Worm (Caenorhabditis elegans) whole organism, L4 larva: ENCODE data around the gene ZK892.4.
A peak's percentile ranks its signal among the peaks of the same experiment; 100 is the strongest.
"Not testable (repeated sequence)": the region's sequence is repeated elsewhere in the genome, so short reads cannot be mapped to it uniquely, and the experiment has no call there.

Source experiments
- D1046.2 ChIP-seq: fragments of 200-800 bp; sonication (Bioruptor generic); IDR thresholded peaks from 2 replicates; pipeline ENCODE4 v1.3.6; 2022; ENCODE audit warnings: missing genetic modification characterization, missing compliant biosample characterization
- F37D6.2 ChIP-seq: sonication (generic microtip); optimal IDR thresholded peaks from 2 replicates; lab custom pipeline; 2016; ENCODE audit warnings: mild to moderate bottlenecking, missing genetic modification characterization, missing compliant biosample characterization
- T20F7.1 ChIP-seq: fragments of 200-800 bp; sonication (Bioruptor generic); optimal IDR thresholded peaks from 2 replicates; lab custom pipeline; 2018; ENCODE audit warnings: mild to moderate bottlenecking, missing genetic modification characterization, missing compliant biosample characterization
- T26A8.4 ChIP-seq: fragments of 200-800 bp; sonication (Bioruptor generic); IDR thresholded peaks from 2 replicates; pipeline ENCODE4 v1.3.6; 2022; ENCODE audit warnings: missing genetic modification characterization, missing compliant biosample characterization
- Y48G9A.11 ChIP-seq: fragments of 200-800 bp; sonication (Bioruptor generic); IDR thresholded peaks from 2 replicates; pipeline ENCODE4 v1.3.6; 2022; ENCODE audit warnings: missing genetic modification reagents, missing genetic modification characterization, missing compliant biosample characterization
- Y75B8A.6 ChIP-seq: fragments of 200-800 bp; sonication (Bioruptor generic); IDR thresholded peaks from 2 replicates; pipeline ENCODE4 v1.3.6; 2022; ENCODE audit warnings: missing genetic modification reagents, missing genetic modification characterization, missing compliant biosample characterization
- arid-1 ChIP-seq: fragments of 200-800 bp; sonication (Bioruptor generic); conservative IDR thresholded peaks from 2 replicates; pipeline ENCODE4 v1.3.6; 2022; ENCODE audit warnings: missing genetic modification reagents, missing genetic modification characterization, missing compliant biosample characterization
- ceh-20 ChIP-seq: fragments of 200-800 bp; sonication (Bioruptor generic); IDR thresholded peaks from 2 replicates; pipeline ENCODE4 v1.3.6; 2022; ENCODE audit warnings: missing genetic modification reagents, missing genetic modification characterization, missing compliant biosample characterization
- ceh-44 ChIP-seq: fragments of 200-800 bp; sonication (Bioruptor generic); IDR thresholded peaks from 2 replicates; pipeline ENCODE4 v1.3.6; 2022; ENCODE audit warnings: missing genetic modification reagents, missing genetic modification characterization, missing compliant biosample characterization
- daf-16 ChIP-seq, 3 experiments: sonication (generic microtip); optimal IDR thresholded peaks; 2 replicates each; lab custom pipeline; 2016 to 2017; ENCODE audit warnings: missing genetic modification characterization in 3 of 3, missing genetic modification reagents in 3 of 3, mild to moderate bottlenecking in 2 of 3, missing compliant biosample characterization in 2 of 3, missing biosample characterization in 1 of 3, moderate library complexity in 1 of 3
- daf-19 ChIP-seq: fragments of 200-800 bp; sonication (Bioruptor generic); conservative IDR thresholded peaks from 2 replicates; pipeline ENCODE4 v1.3.6; 2022; ENCODE audit warnings: missing genetic modification characterization, missing compliant biosample characterization
- dpl-1 ChIP-seq: fragments of 150-350 bp; optimal IDR thresholded peaks from 2 replicates; lab custom pipeline; 2014; ENCODE audit warnings: missing biosample characterization, missing genetic modification reagents, missing genetic modification characterization
- egl-43 ChIP-seq: fragments of 200-800 bp; sonication (Bioruptor generic); IDR thresholded peaks from 2 replicates; pipeline ENCODE4 v1.3.6; 2022; ENCODE audit warnings: missing genetic modification reagents, missing genetic modification characterization, missing compliant biosample characterization
- hif-1 ChIP-seq, 2 experiments: sonication (generic microtip); optimal IDR thresholded peaks; 2 replicates each; lab custom pipeline; 2016 to 2017; ENCODE audit warnings: missing compliant biosample characterization in 2 of 2, missing genetic modification characterization in 2 of 2, missing genetic modification reagents in 2 of 2, missing genotype in 2 of 2, mild to moderate bottlenecking in 1 of 2
- hlh-11 ChIP-seq: fragments of 200-800 bp; sonication (Bioruptor generic); optimal IDR thresholded peaks from 2 replicates; lab custom pipeline; 2018; ENCODE audit warnings: mild to moderate bottlenecking, missing genetic modification characterization, missing compliant biosample characterization
- hlh-30 ChIP-seq: sonication (generic microtip); optimal IDR thresholded peaks from 2 replicates; lab custom pipeline; 2017; ENCODE audit warnings: antibody characterized with exemption, mild to moderate bottlenecking, missing genetic modification characterization, missing compliant biosample characterization; ENCODE audit not compliant: insufficient read depth
- hmg-1.1 ChIP-seq: fragments of 200-800 bp; sonication (Bioruptor generic); IDR thresholded peaks from 2 replicates; pipeline ENCODE4 v1.3.6; 2022; ENCODE audit warnings: missing genetic modification reagents, missing genetic modification characterization, missing compliant biosample characterization
- lim-7 ChIP-seq: fragments of 200-800 bp; sonication (Bioruptor generic); IDR thresholded peaks from 2 replicates; pipeline ENCODE4 v1.3.6; 2022; ENCODE audit warnings: missing genetic modification characterization, missing compliant biosample characterization
- lin-1 ChIP-seq: fragments of 200-800 bp; sonication (Bioruptor generic); IDR thresholded peaks from 2 replicates; pipeline ENCODE4 v1.3.6; 2022; ENCODE audit warnings: missing genetic modification reagents, missing genetic modification characterization, missing compliant biosample characterization
- lin-15B ChIP-seq: fragments of 150-350 bp; sonication (generic microtip); optimal IDR thresholded peaks from 3 replicates; lab custom pipeline; 2014; ENCODE audit warnings: missing biosample characterization, missing genetic modification characterization
- lin-29 ChIP-seq: fragments of 200-800 bp; sonication (Bioruptor generic); IDR thresholded peaks from 2 replicates; pipeline ENCODE4 v1.3.6; 2022; ENCODE audit warnings: missing genetic modification reagents, missing genetic modification characterization, missing compliant biosample characterization
- lin-38 ChIP-seq: fragments of 200-800 bp; sonication (Bioruptor generic); IDR thresholded peaks from 2 replicates; pipeline ENCODE4 v1.3.6; 2022; ENCODE audit warnings: missing genetic modification reagents, missing genetic modification characterization, missing compliant biosample characterization
- lsy-2 ChIP-seq, 2 experiments: fragments of 150-350 bp in 1 of 2; sonication (generic microtip) in 1 of 2; optimal IDR thresholded peaks; 2 replicates each; lab custom pipeline; 2014 to 2017; ENCODE audit warnings: missing biosample characterization in 2 of 2, missing genetic modification characterization in 2 of 2
- madf-5 ChIP-seq, 2 experiments: fragments of 200-800 bp; sonication (Bioruptor generic); IDR thresholded peaks; 2 replicates each; pipeline ENCODE4 v1.3.6; 2022; ENCODE audit warnings: missing compliant biosample characterization in 2 of 2, missing genetic modification characterization in 2 of 2
- madf-9 ChIP-seq: fragments of 200-800 bp; sonication (Bioruptor generic); conservative IDR thresholded peaks from 2 replicates; pipeline ENCODE4 v1.3.6; 2022; ENCODE audit warnings: missing genetic modification reagents, missing genetic modification characterization, missing compliant biosample characterization
- mdl-1 ChIP-seq, 2 experiments: fragments of 150-350 bp in 1 of 2; sonication (generic microtip) in 1 of 2; optimal IDR thresholded peaks; 2 replicates each; lab custom pipeline; 2014 to 2017; ENCODE audit warnings: missing biosample characterization in 2 of 2, missing genetic modification characterization in 2 of 2
- mdt-29 ChIP-seq: fragments of 200-800 bp; sonication (Bioruptor generic); IDR thresholded peaks from 2 replicates; pipeline ENCODE4 v1.3.6; 2022; ENCODE audit warnings: missing genetic modification reagents, missing genetic modification characterization, missing compliant biosample characterization
- mep-1 ChIP-seq: fragments of 150-350 bp; sonication (generic microtip); optimal IDR thresholded peaks from 3 replicates; lab custom pipeline; 2014; ENCODE audit warnings: missing biosample characterization, missing genetic modification characterization
- mes-2 ChIP-seq: sonication (generic microtip); optimal IDR thresholded peaks from 2 replicates; lab custom pipeline; 2016; ENCODE audit warnings: missing genotype, mild to moderate bottlenecking, missing genetic modification characterization, missing compliant biosample characterization; ENCODE audit not compliant: poor library complexity, severe bottlenecking
- nhr-102 ChIP-seq: sonication (generic microtip); optimal IDR thresholded peaks from 2 replicates; lab custom pipeline; 2016; ENCODE audit warnings: mild to moderate bottlenecking, missing genetic modification characterization, moderate library complexity, missing compliant biosample characterization
- nhr-11 ChIP-seq: fragments of 150-350 bp; optimal IDR thresholded peaks from 2 replicates; lab custom pipeline; 2014; ENCODE audit warnings: missing biosample characterization, missing genetic modification characterization
- nhr-28 ChIP-seq: fragments of 150-350 bp; optimal IDR thresholded peaks from 2 replicates; lab custom pipeline; 2014; ENCODE audit warnings: missing biosample characterization, missing genetic modification characterization
- nhr-41 ChIP-seq: fragments of 200-800 bp; sonication (Bioruptor generic); IDR thresholded peaks from 2 replicates; pipeline ENCODE4 v1.3.6; 2022; ENCODE audit warnings: missing genetic modification reagents, missing genetic modification characterization, missing compliant biosample characterization
- nhr-42 ChIP-seq: fragments of 200-800 bp; sonication (Bioruptor generic); IDR thresholded peaks from 2 replicates; pipeline ENCODE4 v1.3.6; 2022; ENCODE audit warnings: missing genetic modification characterization, missing compliant biosample characterization
- nhr-48 ChIP-seq: sonication (generic microtip); optimal IDR thresholded peaks from 2 replicates; lab custom pipeline; 2016; ENCODE audit warnings: mild to moderate bottlenecking, missing genetic modification characterization, missing compliant biosample characterization
- nhr-6 ChIP-seq: fragments of 150-350 bp; optimal IDR thresholded peaks from 2 replicates; lab custom pipeline; 2014; ENCODE audit warnings: missing biosample characterization, missing genetic modification characterization
- nhr-77 ChIP-seq: fragments of 150-350 bp; optimal IDR thresholded peaks from 2 replicates; lab custom pipeline; 2014; ENCODE audit warnings: missing biosample characterization, missing genetic modification characterization
- pha-4 ChIP-seq, 2 experiments: fragments of 150-350 bp in 1 of 2; fragments of 200-800 bp in 1 of 2; sonication (Bioruptor generic) in 1 of 2; IDR thresholded peaks in 1 of 2; optimal IDR thresholded peaks in 1 of 2; 2 replicates each; pipeline versions ENCODE4 v1.3.6 to Lab custom; 2014 to 2022; ENCODE audit warnings: missing genetic modification characterization in 2 of 2, missing genetic modification reagents in 2 of 2, missing biosample characterization in 1 of 2, missing compliant biosample characterization in 1 of 2
- php-3 ChIP-seq: fragments of 200-800 bp; sonication (Bioruptor generic); IDR thresholded peaks from 2 replicates; pipeline ENCODE4 v1.3.6; 2022; ENCODE audit warnings: missing genetic modification reagents, missing genetic modification characterization, missing compliant biosample characterization
- saeg-2 ChIP-seq: fragments of 200-800 bp; sonication (Bioruptor generic); IDR thresholded peaks from 2 replicates; pipeline ENCODE4 v1.3.6; 2022; ENCODE audit warnings: missing genetic modification reagents, missing genetic modification characterization, missing compliant biosample characterization
- set-16 ChIP-seq: fragments of 200-800 bp; sonication (Bioruptor generic); IDR thresholded peaks from 2 replicates; pipeline ENCODE4 v1.3.6; 2022; ENCODE audit warnings: missing genetic modification reagents, missing genetic modification characterization, missing compliant biosample characterization
- snpc-1.2 ChIP-seq: fragments of 200-800 bp; sonication (Bioruptor generic); IDR thresholded peaks from 2 replicates; pipeline ENCODE4 v1.3.6; 2022; ENCODE audit warnings: missing genetic modification reagents, missing genetic modification characterization, missing compliant biosample characterization
- tag-97 ChIP-seq: fragments of 200-800 bp; sonication (Bioruptor generic); IDR thresholded peaks from 2 replicates; pipeline ENCODE4 v1.3.6; 2022; ENCODE audit warnings: missing genetic modification characterization, missing compliant biosample characterization
- tra-1 ChIP-seq: fragments of 200-800 bp; sonication (Bioruptor generic); IDR thresholded peaks from 2 replicates; pipeline ENCODE4 v1.3.6; 2022; ENCODE audit warnings: missing genetic modification reagents, missing genetic modification characterization, missing compliant biosample characterization
- vab-7 ChIP-seq: fragments of 200-800 bp; sonication (Bioruptor generic); IDR thresholded peaks from 2 replicates; pipeline ENCODE4 v1.3.6; 2022; ENCODE audit warnings: missing genetic modification reagents, missing genetic modification characterization, missing compliant biosample characterization
- zip-11 ChIP-seq: fragments of 200-800 bp; sonication (Bioruptor generic); IDR thresholded peaks from 2 replicates; pipeline ENCODE4 v1.3.6; 2022; ENCODE audit warnings: missing genetic modification characterization, missing compliant biosample characterization

The ZK892.4 gene

ce11 chrII:10033163-10033871, 27.0 kb downstream of the ZK892.4 start, which contains the start of gene mtcu-2 (continued):
- peak; percentile 57 for TF ChIP-seq lin-15B (tag; lab: Kevin White, UChicago)
- peak; percentile 79 for TF ChIP-seq nhr-102
- TF ChIP-seq pha-4 (GFP tag; IDR thresholded peaks at IDR 0.05; lab: Robert Waterston, UW), result peak; percentile 98
- TF ChIP-seq pha-4 (tag; optimal IDR thresholded peaks at IDR 0.05; lab: Kevin White, UChicago); daf-16 (GFP tag; optimal IDR thresholded peaks at IDR 0.05; lab: Kevin White, UChicago): not testable (repeated sequence)
- peak; percentile 27 for TF ChIP-seq nhr-28 (tag; lab: Kevin White, UChicago)
- peak; percentile 71 for TF ChIP-seq hlh-11 (tag; lab: Kevin White, UChicago)
- TF ChIP-seq nhr-42, result peak; percentile 98
- peak; percentile 84 for TF ChIP-seq T20F7.1 (GFP tag; lab: Kevin White, UChicago)
- TF ChIP-seq lin-29 (GFP tag; lab: Robert Waterston, UW), result peak; percentile 92
- TF ChIP-seq daf-19, result peak; percentile 98
- peak; percentile 80 for TF ChIP-seq nhr-11 (tag; lab: Kevin White, UChicago)
- TF ChIP-seq lim-7, result peak; percentile 83
- peak; percentile 96 for TF ChIP-seq mdt-29 (GFP tag; lab: Robert Waterston, UW)
- peak; percentile 94 for TF ChIP-seq madf-9 (GFP tag; lab: Robert Waterston, UW)
- peak in 1 of 2 experiments; percentile 48 for TF ChIP-seq mdl-1 (tag; optimal IDR thresholded peaks at IDR 0.05; lab: Kevin White, UChicago)
- TF ChIP-seq Y75B8A.6 (GFP tag; lab: Robert Waterston, UW), result peak; percentile 93
- peak; percentile 96 for TF ChIP-seq lin-1
- peak; percentile 100 for TF ChIP-seq vab-7 (GFP tag; lab: Robert Waterston, UW)
- peak; percentile 94 for TF ChIP-seq mes-2 (tag; lab: Kevin White, UChicago)
- peak; percentile 56 for TF ChIP-seq F37D6.2 (tag; lab: Kevin White, UChicago)
- TF ChIP-seq zip-11 (GFP tag; lab: Robert Waterston, UW), result peak; percentile 78; the same call in 1 of the 2 replicates
- TF ChIP-seq mep-1 (tag; lab: Kevin White, UChicago), result peak; percentile 87
- TF ChIP-seq madf-5 (GFP tag; IDR thresholded peaks at IDR 0.05; lab: Robert Waterston, UW), result peak; percentile 62 to 95; a peak in 2 of 4 replicates
- TF ChIP-seq nhr-6, result peak; percentile 69
- peak; percentile 97 for TF ChIP-seq saeg-2 (GFP tag; lab: Robert Waterston, UW)
- TF ChIP-seq hif-1 (tag; optimal IDR thresholded peaks at IDR 0.05; lab: Kevin White, UChicago), result peak in 1 of 2 experiments; percentile 79
- peak; percentile 40 for TF ChIP-seq daf-16 (tag; optimal IDR thresholded peaks at IDR 0.05; lab: Kevin White, UChicago)
- peak; percentile 67 for TF ChIP-seq dpl-1
- peak; percentile 100 for TF ChIP-seq lin-38 (GFP tag; lab: Robert Waterston, UW)
- peak; percentile 68 for TF ChIP-seq hlh-30 (tag; lab: Kevin White, UChicago)
- peak; percentile 65 to 90 for TF ChIP-seq lsy-2 (tag; optimal IDR thresholded peaks at IDR 0.05; lab: Kevin White, UChicago)
- peak; percentile 94 for TF ChIP-seq tag-97 (GFP tag; lab: Robert Waterston, UW)
- TF ChIP-seq Y48G9A.11, result peak; percentile 96
- peak; percentile 94 for TF ChIP-seq nhr-41 (GFP tag; lab: Robert Waterston, UW)
- peak; percentile 45 for TF ChIP-seq nhr-77 (tag; lab: Kevin White, UChicago)
- peak; percentile 94 for TF ChIP-seq php-3
- peak; percentile 57 for TF ChIP-seq nhr-48 (tag; lab: Kevin White, UChicago)

DNA sequence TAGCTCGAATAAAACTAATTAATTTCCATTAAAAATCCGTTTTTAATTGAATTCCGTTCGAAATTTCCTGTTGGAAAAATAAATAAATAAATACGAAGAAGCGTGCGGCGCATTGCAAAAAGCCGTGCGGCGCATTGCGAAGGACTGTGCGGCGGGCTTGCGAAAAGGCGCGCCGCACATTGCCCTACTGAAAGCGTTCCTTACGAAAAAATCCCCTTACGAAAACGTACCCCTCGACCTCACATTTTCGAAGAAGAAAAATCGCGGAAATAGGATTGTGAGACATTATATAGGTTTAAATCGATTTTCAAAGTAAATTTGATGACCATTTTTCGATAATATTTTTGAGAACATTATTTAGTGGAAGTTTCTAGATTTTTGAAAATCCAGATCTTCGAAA, 28.4 kb downstream of the ZK892.4 start:
- TF ChIP-seq pha-4 (GFP tag; IDR thresholded peaks at IDR 0.05; lab: Robert Waterston, UW) (peak; percentile 69; the same call in 1 of the 2 replicates), hmg-1.1 (GFP tag; lab: Robert Waterston, UW) (peak; percentile 89), saeg-2 (GFP tag; lab: Robert Waterston, UW) (0 out of 2 replicates have a peak, but pooled peaks have one; percentile 20), arid-1 (GFP tag; lab: Robert Waterston, UW) (peak; percentile 58; the same call in 1 of the 2 replicates), tra-1 (GFP tag; lab: Robert Waterston, UW) (peak; percentile 49; the same call in 1 of the 2 replicates), ceh-44 (GFP tag; lab: Robert Waterston, UW) (peak; percentile 79), egl-43 (GFP tag; lab: Robert Waterston, UW) (peak; percentile 78), ceh-20 (GFP tag; lab: Robert Waterston, UW) (peak; percentile 66; the same call in 1 of the 2 replicates), D1046.2 (GFP tag; lab: Robert Waterston, UW) (peak; percentile 74; the same call in 1 of the 2 replicates), mdt-29 (GFP tag; lab: Robert Waterston, UW) (0 out of 2 replicates have a peak, but pooled peaks have one; percentile 16), set-16 (GFP tag; lab: Robert Waterston, UW) (peak; percentile 42; the same call in 1 of the 2 replicates), madf-5 (GFP tag; IDR thresholded peaks at IDR 0.05; lab: Robert Waterston, UW) (0 out of 4 replicates have a peak, but pooled peaks of 1 of the 2 experiments have one; percentile 63), snpc-1.2 (GFP tag; lab: Robert Waterston, UW) (peak; percentile 58; the same call in 1 of the 2 replicates), T26A8.4 (GFP tag; lab: Robert Waterston, UW) (peak; percentile 76)
- not testable (repeated sequence) for TF ChIP-seq pha-4 (tag; optimal IDR thresholded peaks at IDR 0.05; lab: Kevin White, UChicago)
